Worm (Caenorhabditis elegans) whole organism, young adult: ENCODE measurements around the gene sru-23.

Experiments
- B0336.3 ChIP-seq: fragments of 200-800 bp; sonication (Bioruptor generic); IDR thresholded peaks from 2 replicates; pipeline ENCODE4 v1.3.6; 2022; ENCODE audit warnings: missing genetic modification characterization, missing compliant biosample characterization
- C06A6.2 ChIP-seq: fragments of 200-800 bp; sonication (Bioruptor generic); conservative IDR thresholded peaks from 2 replicates; pipeline ENCODE4 v1.3.6; 2022; ENCODE audit warnings: missing genetic modification characterization, missing compliant biosample characterization
- F39B2.1 ChIP-seq: fragments of 200-800 bp; sonication (Bioruptor generic); IDR thresholded peaks from 2 replicates; pipeline ENCODE4 v1.3.6; 2022; ENCODE audit warnings: missing genetic modification reagents, missing genetic modification characterization, missing compliant biosample characterization
- T07F8.4 ChIP-seq: sonication (generic microtip); optimal IDR thresholded peaks from 2 replicates; lab custom pipeline; 2016; ENCODE audit warnings: mild to moderate bottlenecking, missing genetic modification characterization, moderate library complexity, missing compliant biosample characterization
- aptf-3 ChIP-seq: fragments of 200-800 bp; sonication (Bioruptor generic); IDR thresholded peaks from 2 replicates; pipeline ENCODE4 v1.3.6; 2022; ENCODE audit warnings: missing genetic modification characterization, missing compliant biosample characterization
- bed-1 ChIP-seq: fragments of 200-800 bp; sonication (Bioruptor generic); IDR thresholded peaks from 2 replicates; pipeline ENCODE4 v1.3.6; 2022; ENCODE audit warnings: missing genetic modification reagents, missing genetic modification characterization, missing compliant biosample characterization
- ccch-3 ChIP-seq: fragments of 200-800 bp; sonication (Bioruptor generic); optimal IDR thresholded peaks from 2 replicates; lab custom pipeline; 2018; ENCODE audit warnings: mild to moderate bottlenecking, missing genetic modification characterization, missing compliant biosample characterization
- cebp-1 ChIP-seq, 2 experiments: fragments of 200-800 bp in 1 of 2; sonication (Bioruptor generic) in 1 of 2; sonication (generic microtip) in 1 of 2; IDR thresholded peaks in 1 of 2; optimal IDR thresholded peaks in 1 of 2; 2 replicates each; pipeline versions ENCODE4 v1.3.6 to Lab custom; 2017 to 2022; ENCODE audit warnings: missing compliant biosample characterization in 2 of 2, missing genetic modification characterization in 2 of 2, mild to moderate bottlenecking in 1 of 2, missing genetic modification reagents in 1 of 2, moderate library complexity in 1 of 2
- cebp-2 ChIP-seq: fragments of 200-800 bp; sonication (Bioruptor generic); IDR thresholded peaks from 2 replicates; pipeline ENCODE4 v1.3.6; 2022; ENCODE audit warnings: missing genetic modification characterization, missing compliant biosample characterization
- ceh-27 ChIP-seq: fragments of 200-800 bp; sonication (Bioruptor generic); optimal IDR thresholded peaks from 2 replicates; lab custom pipeline; 2018; ENCODE audit warnings: mild to moderate bottlenecking, missing genetic modification characterization, moderate library complexity, missing compliant biosample characterization
- ceh-40 ChIP-seq: fragments of 200-800 bp; sonication (Bioruptor generic); IDR thresholded peaks from 2 replicates; pipeline ENCODE4 v1.3.6; 2022; ENCODE audit warnings: missing genetic modification characterization, missing compliant biosample characterization
- egrh-3 ChIP-seq: fragments of 200-800 bp; sonication (Bioruptor generic); IDR thresholded peaks from 2 replicates; pipeline ENCODE4 v1.3.6; 2022; ENCODE audit warnings: missing genetic modification reagents, missing genetic modification characterization, missing compliant biosample characterization
- ekl-4 ChIP-seq: fragments of 200-800 bp; sonication (Bioruptor generic); IDR thresholded peaks from 2 replicates; pipeline ENCODE4 v1.3.6; 2022; ENCODE audit warnings: missing genetic modification reagents, missing genetic modification characterization, missing compliant biosample characterization
- hmg-1.2 ChIP-seq: fragments of 200-800 bp; sonication (Bioruptor generic); IDR thresholded peaks from 2 replicates; pipeline ENCODE4 v1.3.6; 2022; ENCODE audit warnings: missing genetic modification reagents, missing genetic modification characterization, missing compliant biosample characterization
- let-526 ChIP-seq: fragments of 200-800 bp; sonication (Bioruptor generic); IDR thresholded peaks from 2 replicates; pipeline ENCODE4 v1.3.6; 2022; ENCODE audit warnings: missing genetic modification reagents, missing genetic modification characterization, missing compliant biosample characterization
- lin-26 ChIP-seq: fragments of 200-800 bp; sonication (Bioruptor generic); IDR thresholded peaks from 2 replicates; pipeline ENCODE4 v1.3.6; 2022; ENCODE audit warnings: missing genetic modification reagents, missing genetic modification characterization, missing compliant biosample characterization
- lin-40 ChIP-seq: sonication (generic microtip); optimal IDR thresholded peaks from 2 replicates; lab custom pipeline; 2016; ENCODE audit warnings: missing genetic modification characterization, mild to moderate bottlenecking, missing compliant biosample characterization, missing genotype, missing genetic modification reagents
- lin-54 ChIP-seq: fragments of 200-800 bp; sonication (Bioruptor generic); optimal IDR thresholded peaks from 2 replicates; lab custom pipeline; 2018; ENCODE audit warnings: mild to moderate bottlenecking, missing genetic modification characterization, missing compliant biosample characterization
- lsl-1 ChIP-seq: fragments of 200-800 bp; sonication (Bioruptor generic); optimal IDR thresholded peaks from 2 replicates; lab custom pipeline; 2018; ENCODE audit warnings: mild to moderate bottlenecking, missing genetic modification characterization, moderate library complexity, missing compliant biosample characterization
- madf-3 ChIP-seq: fragments of 200-800 bp; sonication (Bioruptor generic); IDR thresholded peaks from 2 replicates; pipeline ENCODE4 v1.3.6; 2022; ENCODE audit warnings: missing genetic modification reagents, missing genetic modification characterization, missing compliant biosample characterization
- madf-6 ChIP-seq: fragments of 200-800 bp; sonication (Bioruptor generic); IDR thresholded peaks from 2 replicates; pipeline ENCODE4 v1.3.6; 2022; ENCODE audit warnings: missing genetic modification reagents, missing genetic modification characterization, missing compliant biosample characterization
- mel-28 ChIP-seq: sonication (generic microtip); optimal IDR thresholded peaks from 2 replicates; lab custom pipeline; 2016; ENCODE audit warnings: borderline replicate concordance, mild to moderate bottlenecking, missing genetic modification characterization, missing compliant biosample characterization
- nhr-27 ChIP-seq: fragments of 200-800 bp; sonication (Bioruptor generic); optimal IDR thresholded peaks from 2 replicates; lab custom pipeline; 2018; ENCODE audit warnings: mild to moderate bottlenecking, missing genetic modification characterization, moderate library complexity, missing compliant biosample characterization
- rcor-1 ChIP-seq: fragments of 200-800 bp; sonication (Bioruptor generic); IDR thresholded peaks from 2 replicates; pipeline ENCODE4 v1.3.6; 2022; ENCODE audit warnings: missing genetic modification reagents, missing genetic modification characterization, missing compliant biosample characterization
- rpc-1 ChIP-seq, 2 experiments: fragments of 150-350 bp in 1 of 2; sonication (generic microtip) in 1 of 2; optimal IDR thresholded peaks; 2 replicates each; lab custom pipeline; 2014 to 2018; ENCODE audit warnings: missing biosample characterization in 1 of 2, missing genetic modification characterization in 1 of 2, missing genetic modification reagents in 1 of 2, missing genotype in 1 of 2
- sea-2 ChIP-seq: fragments of 200-800 bp; sonication (Bioruptor generic); IDR thresholded peaks from 2 replicates; pipeline ENCODE4 v1.3.6; 2022; ENCODE audit warnings: missing genetic modification characterization, missing compliant biosample characterization
- snpc-1.1 ChIP-seq: sonication (generic microtip); optimal IDR thresholded peaks from 2 replicates; lab custom pipeline; 2017; ENCODE audit warnings: missing genetic modification characterization, mild to moderate bottlenecking, missing compliant biosample characterization, antibody characterized with exemption, moderate library complexity, missing genotype, missing genetic modification reagents; ENCODE audit not compliant: insufficient read depth
- snpc-1.3 ChIP-seq: sonication (generic microtip); optimal IDR thresholded peaks from 2 replicates; lab custom pipeline; 2017; ENCODE audit warnings: missing genetic modification characterization, mild to moderate bottlenecking, missing compliant biosample characterization, antibody characterized with exemption, moderate library complexity, missing genotype, missing genetic modification reagents; ENCODE audit not compliant: insufficient read depth
- snpc-4 ChIP-seq, 5 experiments: fragments of 150-350 bp in 1 of 5; sonication (generic microtip) in 4 of 5; optimal IDR thresholded peaks; 2 replicates each; lab custom pipeline; 2014 to 2018; ENCODE audit warnings: missing genetic modification characterization in 5 of 5, missing biosample characterization in 3 of 5, antibody characterized with exemption in 2 of 5, mild to moderate bottlenecking in 2 of 5, missing compliant biosample characterization in 2 of 5, missing genotype in 2 of 5, moderate library complexity in 2 of 5, missing genetic modification reagents in 1 of 5
- somi-1 ChIP-seq: fragments of 200-800 bp; sonication (Bioruptor generic); optimal IDR thresholded peaks from 2 replicates; lab custom pipeline; 2018; ENCODE audit warnings: mild to moderate bottlenecking, missing genetic modification characterization, missing compliant biosample characterization
- sptf-2 ChIP-seq: fragments of 200-800 bp; sonication (Bioruptor generic); optimal IDR thresholded peaks from 2 replicates; lab custom pipeline; 2018; ENCODE audit warnings: mild to moderate bottlenecking, missing genetic modification characterization, missing compliant biosample characterization
- tlf-1 ChIP-seq: fragments of 200-800 bp; sonication (Bioruptor generic); optimal IDR thresholded peaks from 2 replicates; lab custom pipeline; 2018; ENCODE audit warnings: mild to moderate bottlenecking, missing genetic modification characterization, missing compliant biosample characterization
- zim-3 ChIP-seq: sonication (generic microtip); optimal IDR thresholded peaks from 2 replicates; lab custom pipeline; 2017; ENCODE audit warnings: mild to moderate bottlenecking, missing genetic modification characterization, moderate library complexity, missing compliant biosample characterization
- ztf-25 ChIP-seq: fragments of 200-800 bp; sonication (Bioruptor generic); IDR thresholded peaks from 2 replicates; pipeline ENCODE4 v1.3.6; 2022; ENCODE audit warnings: missing genetic modification reagents, missing genetic modification characterization, missing compliant biosample characterization
- ztf-26 ChIP-seq: sonication (generic microtip); optimal IDR thresholded peaks from 2 replicates; lab custom pipeline; 2017; ENCODE audit warnings: missing genetic modification characterization, missing compliant biosample characterization
- ztf-28 ChIP-seq: fragments of 200-800 bp; sonication (Bioruptor generic); IDR thresholded peaks from 2 replicates; pipeline ENCODE4 v1.3.6; 2022; ENCODE audit warnings: missing genetic modification reagents, missing genetic modification characterization, missing compliant biosample characterization
- ztf-3 ChIP-seq: fragments of 200-800 bp; sonication (Bioruptor generic); optimal IDR thresholded peaks from 2 replicates; lab custom pipeline; 2018; ENCODE audit warnings: mild to moderate bottlenecking, missing genetic modification characterization, missing compliant biosample characterization

sru-23 gene

DNA sequence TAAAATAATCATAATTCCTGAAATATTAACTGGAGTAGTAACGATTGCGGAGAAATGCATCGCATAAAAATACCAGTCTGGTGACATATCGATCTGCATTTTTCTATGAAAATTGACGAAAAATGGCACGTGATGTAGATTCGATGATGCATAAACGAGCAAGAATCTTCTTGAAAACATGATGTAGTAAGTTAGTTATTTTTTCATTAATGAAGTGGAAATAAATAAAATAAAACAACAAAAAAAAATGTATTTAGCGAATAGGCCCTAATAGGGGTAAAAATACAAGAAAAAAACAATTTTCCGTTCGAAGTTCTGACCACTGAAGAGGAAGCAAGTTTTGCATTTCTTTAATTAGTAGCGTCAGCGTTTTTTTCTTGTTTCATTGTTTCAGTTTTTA lies 7.3 kb downstream of the sru-23 start, which contains the start of gene sri-2:
TSS of gene sri-2 (minus strand) at position 101 of the 400 bp plus-strand sequence.
- no peak for TF ChIP-seq lsl-1
- TF ChIP-seq egrh-3 (GFP tag; lab: Robert Waterston, UW), result no peak
- no peak for TF ChIP-seq ceh-40 (GFP tag; lab: Robert Waterston, UW)
- TF ChIP-seq cebp-2 (GFP tag; lab: Robert Waterston, UW), result no peak
- TF ChIP-seq ceh-27, result no peak
- TF ChIP-seq mel-28 (tag; lab: Kevin White, UChicago), result no peak
- TF ChIP-seq F39B2.1 (GFP tag; lab: Robert Waterston, UW), result no peak
- no peak for TF ChIP-seq cebp-1 (GFP tag; IDR thresholded peaks at IDR 0.05; lab: Robert Waterston, UW)
- no peak for TF ChIP-seq cebp-1 (tag; optimal IDR thresholded peaks at IDR 0.05; lab: Kevin White, UChicago)
- TF ChIP-seq lin-40 (tag; lab: Kevin White, UChicago), result no peak
- no peak for TF ChIP-seq rpc-1 (optimal IDR thresholded peaks at IDR 0.05; lab: Kevin White, UChicago)
- no peak for TF ChIP-seq rpc-1 (tag; optimal IDR thresholded peaks at IDR 0.05; lab: Kevin White, UChicago)
- TF ChIP-seq T07F8.4 (tag; lab: Kevin White, UChicago), result no peak
- TF ChIP-seq tlf-1 (GFP tag; lab: Kevin White, UChicago), result no peak
- no peak for TF ChIP-seq sea-2 (GFP tag; lab: Robert Waterston, UW)
- TF ChIP-seq B0336.3 (GFP tag; lab: Robert Waterston, UW), result no peak
- no peak for TF ChIP-seq sptf-2 (GFP tag; lab: Kevin White, UChicago)
- no peak for TF ChIP-seq ztf-28
- TF ChIP-seq snpc-1.1 (tag; lab: Kevin White, UChicago), result no peak
- TF ChIP-seq somi-1 (GFP tag; lab: Kevin White, UChicago), result no peak
- TF ChIP-seq snpc-1.3 (tag; lab: Kevin White, UChicago), result no peak

DNA sequence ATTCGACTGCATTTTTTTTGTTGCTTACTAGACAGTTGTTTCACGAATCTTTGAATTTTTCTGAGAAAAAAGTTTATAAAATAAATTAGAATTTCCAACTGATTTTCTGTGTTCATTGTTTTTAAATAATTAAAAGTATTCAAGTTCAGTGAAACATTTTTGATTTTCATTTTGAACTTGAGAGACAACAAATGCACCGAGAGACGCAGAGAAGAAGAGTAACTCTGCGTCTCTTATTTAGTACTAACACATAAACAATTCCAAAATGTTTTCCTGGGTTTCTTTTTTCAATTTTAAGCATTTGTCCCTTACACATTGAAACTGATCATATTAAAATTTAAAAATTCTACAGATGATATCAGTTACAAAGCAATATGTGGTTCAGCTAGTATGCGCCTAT lies 12.9 kb downstream of the sru-23 start:
- TF ChIP-seq cebp-2 (GFP tag; lab: Robert Waterston, UW) (no peak), hmg-1.2 (GFP tag; lab: Robert Waterston, UW) (peak; percentile 70; the same call in 1 of the 2 replicates)

- TF ChIP-seq zim-3 (tag; lab: Kevin White, UChicago), result no peak
- no peak for TF ChIP-seq ccch-3 (GFP tag; lab: Kevin White, UChicago)
- no peak for TF ChIP-seq C06A6.2 (GFP tag; lab: Robert Waterston, UW)
- no peak for TF ChIP-seq T07F8.4 (tag; lab: Kevin White, UChicago)
- TF ChIP-seq nhr-27 (tag; lab: Kevin White, UChicago), result no peak
- no peak for TF ChIP-seq ztf-25
- TF ChIP-seq ztf-3 (GFP tag; lab: Kevin White, UChicago), result no peak
- TF ChIP-seq ekl-4 (GFP tag; lab: Robert Waterston, UW), result no peak
- TF ChIP-seq madf-3 (GFP tag; lab: Robert Waterston, UW), result no peak
Measured at ce11 chrV:15957098-15957497, 15.3 kb downstream of the sru-23 start, which contains the start of gene F36G9.3. Gene F36G9.3 (plus strand): TSS chrV:15957398.

- TF ChIP-seq bed-1 (GFP tag; lab: Robert Waterston, UW), result no peak
- no peak for TF ChIP-seq sptf-2 (GFP tag; lab: Kevin White, UChicago)
- TF ChIP-seq aptf-3, result no peak
- no peak for TF ChIP-seq snpc-4 (GFP tag; optimal IDR thresholded peaks at IDR 0.05; lab: Kevin White, UChicago)
- no peak for TF ChIP-seq snpc-4 (tag; optimal IDR thresholded peaks at IDR 0.05; lab: Kevin White, UChicago)
- TF ChIP-seq let-526, result no peak
- TF ChIP-seq lsl-1, result no peak
- TF ChIP-seq rpc-1 (optimal IDR thresholded peaks at IDR 0.05; lab: Kevin White, UChicago), result no peak
- no peak for TF ChIP-seq rpc-1 (tag; optimal IDR thresholded peaks at IDR 0.05; lab: Kevin White, UChicago)
- no peak for TF ChIP-seq lin-26
- TF ChIP-seq rcor-1, result no peak
- TF ChIP-seq ztf-26 (tag; lab: Kevin White, UChicago), result no peak
- TF ChIP-seq lin-54 (GFP tag; lab: Kevin White, UChicago), result no peak
- no peak for TF ChIP-seq madf-6 (GFP tag; lab: Robert Waterston, UW)
Measured at ce11 chrV:15955497-15955896, 16.9 kb downstream of the sru-23 start, which contains the start of gene srh-186. Gene srh-186 (plus strand): TSS chrV:15955797.
